Fruit fly (Drosophila melanogaster) whole organism, larva: ENCODE results near the gene Idh.

Source experiments
- noc ChIP-seq: fragments of 200-800 bp; sonication (Bioruptor generic); optimal IDR thresholded peaks from 3 replicates; lab custom pipeline; 2019; ENCODE audit warnings: missing biosample characterization, mild to moderate bottlenecking, missing genetic modification characterization, moderate library complexity

Gene Idh

DNA sequence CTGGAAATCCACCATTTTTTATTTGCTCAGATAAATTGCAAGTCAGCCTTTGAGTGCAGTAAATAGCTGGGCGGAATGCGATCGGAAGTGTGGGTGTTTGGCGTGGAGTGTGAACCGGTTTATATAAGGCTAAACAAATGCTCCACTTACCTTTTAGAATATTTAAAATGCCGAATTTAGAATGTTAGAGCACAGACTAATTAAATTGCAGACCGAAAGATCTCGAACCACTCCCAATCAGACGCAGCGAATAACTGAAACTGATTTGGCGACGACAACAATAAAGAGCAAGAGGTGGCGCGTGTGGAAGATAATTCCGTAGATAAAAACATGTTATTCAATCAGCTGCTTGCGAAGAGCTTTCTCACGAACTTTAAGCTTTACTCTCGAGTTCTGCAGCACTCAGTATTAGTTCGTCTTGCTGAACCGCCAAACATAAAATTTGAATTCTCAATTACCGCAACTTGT lies at the start of gene Idh:
Gene Idh (minus strand): TSS at position 264 of the 468 bp plus-strand sequence.
- TF ChIP-seq noc (tag; lab: Kevin White, UChicago): peak; percentile 61

DNA sequence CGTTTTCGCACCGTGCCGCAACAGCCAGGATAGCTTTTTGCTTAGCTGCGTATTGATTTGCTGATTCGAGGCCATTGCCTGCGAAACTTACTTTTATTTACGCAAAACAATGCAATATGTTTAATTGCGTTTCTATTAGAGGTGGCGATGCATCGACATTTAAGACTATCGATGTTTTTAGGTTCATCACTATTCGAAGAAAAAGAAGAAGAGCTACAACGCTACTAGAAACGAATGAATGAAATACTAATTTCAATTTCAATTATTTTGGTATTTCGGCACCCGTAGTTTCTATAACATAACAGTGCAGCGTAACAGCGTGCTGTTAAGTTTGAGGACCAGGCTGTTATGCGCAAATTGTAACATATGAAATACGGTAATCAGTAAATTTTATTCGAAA lies 44.4 kb upstream of the Idh start, which contains the start of the genes Tpt, mkg-p and CG13667:
Gene Tpt (minus strand): TSS at position 155 of the 400 bp plus-strand sequence.
Gene mkg-p (minus strand): TSS at position 155 of the 400 bp plus-strand sequence.
Gene CG13667 (plus strand): TSS at position 332 of the 400 bp plus-strand sequence.
- TF ChIP-seq noc (tag; lab: Kevin White, UChicago): no peak

DNA sequence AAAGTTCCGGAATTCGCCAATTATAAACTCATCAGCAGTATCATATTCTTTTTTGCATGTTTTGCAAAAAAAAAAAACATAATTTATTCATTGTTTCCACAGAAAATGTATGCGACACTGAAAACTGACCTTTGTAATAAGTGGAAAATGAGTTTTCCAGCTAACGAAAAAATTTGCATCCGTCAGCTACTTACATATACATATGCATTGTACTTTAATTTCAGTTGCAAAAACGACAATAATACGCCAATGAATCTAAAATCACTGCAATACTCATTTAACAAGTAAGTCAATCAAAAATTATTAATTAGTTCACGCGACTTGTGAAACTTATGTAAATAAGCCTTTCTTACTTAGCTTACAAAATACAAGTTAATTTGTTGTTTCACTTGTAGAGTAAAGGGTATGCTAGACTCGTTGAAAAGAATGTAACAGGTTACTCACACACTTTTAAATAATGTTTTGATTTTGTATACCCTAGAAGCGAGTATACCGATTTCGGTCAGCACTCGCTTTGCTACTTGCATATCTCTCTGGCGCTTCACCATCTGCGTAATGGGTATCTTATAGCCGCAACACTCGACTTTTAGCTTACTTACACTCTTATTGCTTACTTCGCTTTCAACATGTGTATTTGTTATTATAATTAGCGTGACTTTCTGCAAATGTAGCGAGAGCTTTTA lies 38.2 kb upstream of the Idh start:
- no peak for TF ChIP-seq noc (tag; lab: Kevin White, UChicago)

DNA sequence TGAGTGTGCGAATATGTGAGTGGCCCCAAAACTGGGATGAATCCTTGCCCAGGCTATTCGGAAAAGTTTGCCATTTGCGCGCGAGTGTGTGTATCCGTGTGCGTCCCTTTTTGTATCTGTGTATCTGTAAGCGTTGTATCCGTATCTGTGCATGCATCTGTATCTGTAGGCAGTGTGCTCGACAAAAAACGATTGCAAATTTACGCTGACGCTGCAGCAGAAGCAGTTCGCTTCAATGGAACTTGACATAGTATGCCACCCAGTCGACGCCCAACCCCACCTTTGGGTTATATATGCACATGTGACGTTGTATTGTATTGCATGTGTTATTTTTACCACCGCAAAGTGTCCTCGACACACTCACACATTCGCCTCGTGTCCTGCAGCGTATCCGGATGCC lies 35.5 kb upstream of the Idh start:
- TF ChIP-seq noc (tag; lab: Kevin White, UChicago): no peak

DNA sequence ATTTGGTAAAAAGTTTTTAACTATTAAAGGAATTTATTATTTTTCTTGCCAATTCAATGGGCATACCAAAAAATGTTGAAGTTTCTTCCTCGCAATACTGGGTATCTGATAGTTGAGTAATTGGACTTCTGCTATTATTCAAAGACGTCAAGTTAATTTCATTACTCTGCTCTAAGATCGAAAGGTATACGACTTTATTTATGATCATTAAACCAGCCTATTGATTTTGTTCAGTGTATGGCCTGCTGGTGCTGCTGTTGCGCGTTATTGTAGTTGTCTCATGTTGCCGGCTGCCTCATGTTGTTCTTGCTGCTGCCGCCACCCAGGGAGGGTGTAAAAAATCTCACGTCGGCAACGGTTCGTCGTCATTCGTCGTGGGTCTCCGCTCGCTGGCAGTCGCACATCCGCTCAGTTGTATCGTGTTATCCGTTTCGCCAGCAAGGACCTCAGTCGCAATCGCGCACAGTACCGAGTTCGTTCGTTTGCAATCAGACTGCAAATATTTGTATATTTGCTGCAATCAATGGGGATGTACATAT lies 35.0 kb upstream of the Idh start, which contains the start of gene CG7120:
Gene CG7120 (plus strand): TSS at position 371 of the 539 bp plus-strand sequence.
- no peak for TF ChIP-seq noc (tag; lab: Kevin White, UChicago)

DNA sequence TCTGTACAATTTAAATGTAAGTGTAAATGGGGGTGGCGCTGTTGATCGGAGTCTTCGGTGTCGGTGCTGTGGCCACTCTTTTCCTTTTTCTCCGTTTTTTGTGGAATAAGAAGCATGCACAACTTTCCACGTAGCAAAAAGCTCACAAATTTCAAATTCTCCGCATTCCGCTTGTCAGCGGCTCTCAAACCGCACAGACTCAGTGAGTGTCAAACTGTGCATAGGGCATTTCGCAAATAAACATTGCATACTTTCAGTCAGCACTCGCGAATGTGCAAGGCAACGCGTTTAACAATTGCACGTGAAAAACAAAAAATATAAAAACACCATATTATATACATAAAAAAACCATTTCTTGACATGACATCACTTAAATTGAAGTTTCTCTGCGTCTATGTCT lies 34.2 kb upstream of the Idh start:
- TF ChIP-seq noc (tag; lab: Kevin White, UChicago): no peak

DNA sequence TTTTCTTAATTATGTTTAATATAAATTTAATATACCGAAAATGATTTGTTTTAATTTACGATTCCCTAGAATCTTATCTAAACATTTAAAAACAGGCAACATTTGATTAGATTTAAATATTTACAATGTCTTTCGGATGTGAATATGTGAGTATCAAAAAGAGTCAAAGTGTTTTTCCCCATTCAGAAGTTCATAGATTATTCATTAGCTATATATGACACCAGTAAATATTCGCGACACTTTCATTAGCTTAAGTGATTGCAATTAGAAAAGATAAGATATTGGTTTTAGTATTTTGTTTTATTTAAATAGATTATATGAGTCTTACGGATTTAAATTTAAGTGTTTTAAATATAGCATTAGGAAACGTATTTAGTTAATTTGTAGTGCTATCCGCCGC lies 33.4 kb upstream of the Idh start:
- peak; percentile 81 for TF ChIP-seq noc (tag; lab: Kevin White, UChicago)

DNA sequence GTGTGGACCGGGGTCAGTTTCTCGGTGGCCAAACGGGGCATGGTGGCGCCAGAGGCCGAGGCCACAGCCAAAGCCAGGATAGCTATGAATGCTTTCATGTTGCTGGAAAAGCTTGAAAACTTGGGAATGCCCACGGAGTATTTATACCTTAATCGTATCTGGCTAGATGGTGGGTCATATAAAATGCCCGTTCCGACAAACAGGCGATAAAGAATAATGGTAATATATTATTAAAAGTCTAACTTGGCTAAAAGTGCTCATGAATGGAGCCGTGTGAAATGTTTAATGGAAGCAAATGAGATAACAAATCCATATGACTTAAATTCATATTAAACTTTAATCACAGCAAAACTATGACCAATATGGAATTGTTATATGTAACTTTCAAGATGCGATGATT lies 32.8 kb upstream of the Idh start, which contains the start of gene Jon66Cii:
Gene Jon66Cii (minus strand): TSS at position 101 of the 400 bp plus-strand sequence.
- no peak for TF ChIP-seq noc (tag; lab: Kevin White, UChicago)

DNA sequence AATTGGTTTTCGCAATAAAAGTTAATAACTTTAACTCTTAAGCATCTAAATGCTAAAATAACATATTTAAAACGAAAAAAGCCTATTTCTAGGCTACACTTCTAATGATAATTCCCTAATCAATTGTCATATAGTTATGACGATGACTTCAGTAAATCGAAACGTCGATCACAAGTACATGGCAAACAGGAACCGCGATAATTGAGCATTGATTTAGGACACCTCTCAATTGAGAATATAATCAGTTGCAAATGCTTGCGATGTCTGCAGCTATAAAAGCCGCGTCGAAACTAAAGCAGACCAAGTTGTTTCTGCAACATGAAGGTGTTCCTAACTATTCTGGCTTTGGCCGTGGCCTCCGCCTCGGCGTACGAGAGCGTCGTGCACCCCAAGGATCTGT lies 30.5 kb upstream of the Idh start, which contains the start of gene Jon66Ci:
Gene Jon66Ci (plus strand): TSS at position 301 of the 400 bp plus-strand sequence.
- TF ChIP-seq noc (tag; lab: Kevin White, UChicago): peak; percentile 33

DNA sequence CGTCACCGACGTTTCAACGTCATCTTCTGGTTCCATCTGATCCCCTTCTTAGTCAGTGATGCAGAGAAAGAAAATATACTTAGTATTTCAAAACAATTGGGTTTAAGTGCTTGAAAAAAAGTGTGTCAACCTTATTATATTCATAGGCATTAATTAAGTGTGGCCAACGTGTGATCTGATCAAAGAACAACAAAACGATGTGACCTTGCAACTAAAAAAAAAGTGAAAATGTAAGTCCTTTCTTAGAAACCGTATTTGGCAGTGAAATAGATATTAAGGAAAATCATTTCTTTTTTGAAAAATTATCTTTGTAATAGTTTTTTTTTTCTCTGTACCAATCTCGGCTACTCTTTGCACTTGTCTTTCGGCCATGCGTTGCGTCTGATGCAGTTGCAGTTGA lies 24.3 kb upstream of the Idh start:
- TF ChIP-seq noc (tag; lab: Kevin White, UChicago): no peak

DNA sequence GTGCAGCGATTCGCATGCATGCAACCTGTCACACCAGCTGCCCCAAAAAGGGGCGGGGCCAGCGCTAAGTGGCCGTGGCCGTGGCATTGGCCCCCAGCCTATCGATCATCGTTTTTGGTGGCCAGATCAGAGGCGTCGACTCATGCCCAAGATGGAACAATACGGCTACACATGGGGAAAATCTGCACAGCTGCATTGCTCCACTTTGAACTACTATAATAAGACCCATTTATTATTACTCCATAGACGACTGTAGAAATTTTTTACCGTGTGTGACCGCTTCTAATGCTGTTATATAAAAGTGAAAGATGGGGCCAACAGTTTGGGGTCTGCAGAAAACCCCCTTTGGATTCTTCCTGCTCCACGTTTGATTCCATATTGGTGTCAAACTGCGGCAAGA lies 23.3 kb upstream of the Idh start:
- no peak for TF ChIP-seq noc (tag; lab: Kevin White, UChicago)

DNA sequence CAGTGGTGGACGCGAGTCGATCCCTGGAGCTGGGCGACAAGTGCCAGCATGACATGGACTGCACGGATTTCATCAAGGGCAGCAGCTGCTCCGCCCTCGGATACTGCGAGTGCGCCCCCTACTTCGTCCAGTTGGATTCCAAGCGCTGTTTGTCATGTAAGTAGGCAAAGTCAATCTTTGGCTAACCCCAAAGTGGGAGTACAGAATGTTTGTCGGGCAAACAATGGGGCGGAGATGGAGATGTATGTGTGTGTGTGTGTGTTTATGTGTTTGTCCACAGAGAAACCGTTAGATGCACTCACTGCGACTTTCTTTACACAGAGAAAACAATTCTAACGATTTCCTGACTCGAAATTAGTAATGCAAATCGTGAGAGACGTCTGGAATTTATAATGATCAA lies 18.5 kb upstream of the Idh start:
- TF ChIP-seq noc (tag; lab: Kevin White, UChicago): no peak

DNA sequence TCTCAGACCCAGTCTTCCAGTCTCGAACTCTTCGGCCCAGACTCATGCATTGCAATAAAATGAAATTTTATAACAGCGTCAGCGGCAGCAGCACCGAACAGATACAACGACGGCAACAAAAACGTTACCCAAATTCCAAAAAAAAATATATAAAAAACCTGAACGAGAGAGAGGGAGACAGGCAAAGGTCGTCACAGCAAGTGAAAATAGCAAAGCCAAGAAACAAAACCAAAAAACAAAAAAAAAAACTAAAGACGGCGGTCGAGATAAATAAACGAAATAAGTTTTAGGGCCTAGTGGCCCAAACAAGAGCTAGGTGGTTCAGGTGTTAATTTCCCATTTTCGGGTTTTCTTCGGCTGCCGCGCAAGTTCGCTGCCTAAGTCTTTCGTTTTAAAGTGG lies 13.4 kb upstream of the Idh start:
- no peak for TF ChIP-seq noc (tag; lab: Kevin White, UChicago)

DNA sequence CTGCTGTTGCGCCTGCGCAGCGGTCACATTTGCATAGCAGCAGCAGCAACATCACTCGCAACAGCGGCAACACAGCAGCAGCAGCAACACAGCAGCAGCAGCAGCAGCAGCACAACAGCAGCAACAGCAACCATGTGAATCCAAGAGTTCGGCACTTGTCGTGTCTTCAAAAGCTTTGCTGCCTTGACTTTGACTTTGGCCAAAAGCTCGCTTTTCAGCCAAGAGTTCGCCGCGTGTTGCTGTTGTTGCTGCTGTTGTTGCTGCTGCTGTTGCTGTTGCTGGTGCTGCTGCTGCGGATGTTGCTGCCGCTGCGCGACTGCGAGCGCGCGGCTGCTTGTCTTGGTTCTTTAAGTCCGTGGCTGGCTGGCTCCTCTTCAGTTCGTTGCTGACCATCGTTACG lies 11.3 kb upstream of the Idh start, which contains the start of gene ImpE1:
Gene ImpE1 (plus strand): TSS at position 371 of the 400 bp plus-strand sequence.
- TF ChIP-seq noc (tag; lab: Kevin White, UChicago): no peak

DNA sequence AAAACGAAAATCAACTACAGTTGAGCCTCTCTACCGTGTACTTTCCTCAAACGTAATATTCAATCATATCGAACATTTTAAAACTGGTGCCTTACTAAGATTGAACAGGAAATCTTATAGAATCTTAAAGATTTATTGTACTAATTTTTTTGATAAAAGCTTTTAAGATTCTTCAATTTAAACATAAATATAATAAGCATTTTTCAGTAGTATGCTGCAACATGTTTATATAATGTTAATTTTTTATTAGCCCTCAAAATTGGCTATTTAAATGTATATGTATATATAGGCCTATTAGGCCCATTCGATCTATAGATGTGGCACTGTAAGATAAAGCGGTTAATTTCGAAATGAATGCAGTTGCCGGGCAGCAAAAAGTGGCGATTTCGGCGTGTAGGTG lies 10.8 kb upstream of the Idh start:
- TF ChIP-seq noc (tag; lab: Kevin White, UChicago): no peak

DNA sequence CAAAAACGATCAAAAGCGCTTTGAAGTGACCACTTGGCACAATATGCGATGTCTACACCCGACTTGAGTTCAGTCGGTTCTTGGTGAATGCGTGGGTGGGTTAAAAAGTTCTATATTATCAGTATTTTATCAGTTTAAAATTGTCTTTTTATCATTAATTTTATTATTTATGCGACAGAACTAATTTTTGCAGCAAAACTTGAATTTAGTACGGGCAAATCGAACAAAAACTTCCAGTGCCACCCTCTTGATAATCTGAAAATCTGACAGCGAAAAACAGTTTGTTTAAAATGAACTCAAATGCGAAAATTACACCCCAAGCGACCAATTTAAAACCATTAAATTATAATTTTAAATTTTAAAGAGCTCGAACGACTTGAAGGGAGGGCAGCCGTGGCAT lies 10.2 kb upstream of the Idh start:
- TF ChIP-seq noc (tag; lab: Kevin White, UChicago): no peak

DNA sequence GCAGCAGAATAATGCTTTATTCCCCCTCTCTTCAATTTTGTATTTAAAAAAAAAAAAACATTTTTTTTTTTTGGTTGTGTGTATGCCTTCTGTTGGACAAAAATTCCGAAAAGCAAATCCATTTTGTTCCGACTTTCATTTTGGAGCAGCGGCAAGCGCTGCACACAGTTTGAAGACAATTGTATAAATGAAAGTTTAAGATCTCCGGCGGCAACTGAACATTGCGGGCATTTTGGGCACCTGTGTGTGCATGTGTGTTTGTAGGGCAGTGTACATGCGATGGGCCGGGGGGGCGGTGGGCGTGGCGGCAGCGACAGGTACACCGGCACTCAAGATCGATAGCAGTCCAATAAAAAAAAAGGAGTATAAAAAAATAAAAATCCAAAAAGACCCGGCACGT lies 8.8 kb upstream of the Idh start:
- no peak for TF ChIP-seq noc (tag; lab: Kevin White, UChicago)
